Fruit fly (Drosophila melanogaster) whole organism, embryonic: ENCODE results near the gene Taf6.

Experiments
- Bdp1 ChIP-seq: fragments of 200-800 bp; sonication (Bioruptor generic); optimal IDR thresholded peaks from 3 replicates; lab custom pipeline; 2016; ENCODE audit warnings: missing biosample characterization, missing genetic modification characterization
- Bgb ChIP-seq: fragments of 200-800 bp; sonication (Bioruptor generic); IDR thresholded peaks from 2 replicates; pipeline ENCODE4 v1.3.6; 2022; ENCODE audit warnings: missing biosample characterization, missing genetic modification characterization; ENCODE audit not compliant: partially characterized antibody
- CG10209 ChIP-seq: fragments of 200-800 bp; sonication (Bioruptor generic); optimal IDR thresholded peaks from 3 replicates; lab custom pipeline; 2017; ENCODE audit warnings: missing biosample characterization, mild to moderate bottlenecking, missing genetic modification characterization, missing genetic modification reagents
- CG10543 ChIP-seq: fragments of 200-800 bp; sonication (Bioruptor generic); optimal IDR thresholded peaks from 3 replicates; lab custom pipeline; 2017; ENCODE audit warnings: missing biosample characterization, mild to moderate bottlenecking, missing genetic modification characterization, moderate library complexity
- CG10565 ChIP-seq: fragments of 200-800 bp; sonication (Bioruptor generic); optimal IDR thresholded peaks from 3 replicates; lab custom pipeline; 2016; ENCODE audit warnings: missing biosample characterization, mild to moderate bottlenecking, missing genetic modification characterization
- CG11247 ChIP-seq: fragments of 200-800 bp; sonication (Bioruptor generic); IDR thresholded peaks from 2 replicates; pipeline ENCODE4 v1.3.6; 2022; ENCODE audit warnings: missing biosample characterization, missing genetic modification characterization
- CG11696 ChIP-seq: fragments of 200-800 bp; sonication (Bioruptor generic); IDR thresholded peaks from 2 replicates; pipeline ENCODE4 v1.3.6; 2022; ENCODE audit warnings: missing biosample characterization, missing genetic modification characterization
- CG12744 ChIP-seq: fragments of 200-800 bp; sonication (Bioruptor generic); optimal IDR thresholded peaks from 2 replicates; lab custom pipeline; 2016; ENCODE audit warnings: missing biosample characterization, missing genetic modification characterization
- CG1647 ChIP-seq: fragments of 200-800 bp; sonication (Bioruptor generic); optimal IDR thresholded peaks from 3 replicates; lab custom pipeline; 2016; ENCODE audit warnings: missing biosample characterization, missing genetic modification characterization
- CG16813 ChIP-seq: fragments of 200-800 bp; sonication (Bioruptor generic); IDR thresholded peaks from 3 replicates; pipeline ENCODE4 v1.3.6; 2022; ENCODE audit warnings: missing biosample characterization, missing genetic modification characterization; ENCODE audit not compliant: partially characterized antibody
- CG17568 ChIP-seq: fragments of 200-800 bp; sonication (Bioruptor generic); optimal IDR thresholded peaks from 2 replicates; lab custom pipeline; 2018; ENCODE audit warnings: missing biosample characterization, mild to moderate bottlenecking, missing genetic modification characterization, moderate library complexity
- CG2199 ChIP-seq: fragments of 200-800 bp; sonication (Bioruptor generic); IDR thresholded peaks from 3 replicates; pipeline ENCODE4 v1.3.6; 2022; ENCODE audit warnings: missing biosample characterization, missing genetic modification characterization
- CG30431 ChIP-seq: fragments of 200-800 bp; sonication (Bioruptor generic); optimal IDR thresholded peaks from 2 replicates; lab custom pipeline; 2017; ENCODE audit warnings: missing biosample characterization, missing genetic modification characterization
- CG4282 ChIP-seq: fragments of 200-800 bp; sonication (Bioruptor generic); optimal IDR thresholded peaks from 2 replicates; lab custom pipeline; 2016; ENCODE audit warnings: missing biosample characterization, missing genetic modification characterization
- CG4730 ChIP-seq: fragments of 200-800 bp; sonication (Bioruptor generic); IDR thresholded peaks from 2 replicates; pipeline ENCODE4 v1.3.6; 2022; ENCODE audit warnings: missing biosample characterization, missing genetic modification characterization
- CG6254 ChIP-seq: fragments of 200-800 bp; sonication (Bioruptor generic); optimal IDR thresholded peaks from 3 replicates; lab custom pipeline; 2017; ENCODE audit warnings: mild to moderate bottlenecking, missing biosample characterization, missing genetic modification reagents, missing genetic modification characterization
- CG6272 ChIP-seq: fragments of 200-800 bp; sonication (Bioruptor generic); IDR thresholded peaks from 2 replicates; pipeline ENCODE4 v1.3.6; 2022; ENCODE audit warnings: missing biosample characterization, missing genetic modification characterization
- CG8765 ChIP-seq: fragments of 200-800 bp; sonication (Bioruptor generic); IDR thresholded peaks from 2 replicates; pipeline ENCODE4 v1.3.6; 2022; ENCODE audit warnings: missing biosample characterization, missing genetic modification characterization
- CkIIα-i1 ChIP-seq: fragments of 200-800 bp; sonication (Bioruptor generic); IDR thresholded peaks from 2 replicates; pipeline ENCODE4 v1.3.6; 2022; ENCODE audit warnings: missing biosample characterization, missing genetic modification characterization
- CoRest ChIP-seq: fragments of 200-800 bp; sonication (Bioruptor generic); optimal IDR thresholded peaks from 3 replicates; lab custom pipeline; 2018; ENCODE audit warnings: missing biosample characterization, mild to moderate bottlenecking, missing genetic modification characterization, moderate library complexity
- CrebB ChIP-seq: fragments of 200-800 bp; sonication (Bioruptor generic); optimal IDR thresholded peaks from 3 replicates; lab custom pipeline; 2018; ENCODE audit warnings: missing biosample characterization, mild to moderate bottlenecking, missing genetic modification characterization
- Dip2 ChIP-seq: fragments of 200-800 bp; sonication (Bioruptor generic); IDR thresholded peaks from 2 replicates; pipeline ENCODE4 v1.3.6; 2022; ENCODE audit warnings: missing biosample characterization, missing genetic modification characterization
- Dref ChIP-seq: fragments of 200-800 bp; sonication (Bioruptor generic); IDR thresholded peaks from 2 replicates; pipeline ENCODE4 v1.3.6; 2022; ENCODE audit warnings: missing biosample characterization, missing genetic modification characterization
- Hsf ChIP-seq: fragments of 200-800 bp; sonication (Bioruptor generic); optimal IDR thresholded peaks from 3 replicates; lab custom pipeline; 2016; ENCODE audit warnings: missing biosample characterization, missing genetic modification characterization
- Jarid2 ChIP-seq: fragments of 200-800 bp; sonication (Bioruptor generic); optimal IDR thresholded peaks from 3 replicates; lab custom pipeline; 2017; ENCODE audit warnings: mild to moderate bottlenecking, missing biosample characterization, missing genetic modification reagents, missing genetic modification characterization
- Lpt ChIP-seq: fragments of >200 bp; optimal IDR thresholded peaks from 2 replicates; lab custom pipeline; 2018; ENCODE audit warnings: missing biosample characterization, missing genetic modification characterization
- Mad ChIP-seq: fragments of 200-800 bp; sonication (Bioruptor generic); optimal IDR thresholded peaks from 2 replicates; lab custom pipeline; 2016; ENCODE audit warnings: missing biosample characterization, missing genetic modification characterization
- PHDP ChIP-seq: fragments of 200-800 bp; sonication (Bioruptor generic); optimal IDR thresholded peaks from 3 replicates; lab custom pipeline; 2018; ENCODE audit warnings: missing biosample characterization, mild to moderate bottlenecking, missing genetic modification characterization, moderate library complexity
- Spps ChIP-seq: fragments of 200-800 bp; sonication (Bioruptor generic); optimal IDR thresholded peaks from 2 replicates; lab custom pipeline; 2018; ENCODE audit warnings: missing biosample characterization, mild to moderate bottlenecking, missing genetic modification characterization
- Stat92E ChIP-seq, 3 experiments: fragments of >200 bp in 2 of 3; fragments of 200-800 bp in 1 of 3; sonication (Bioruptor generic) in 1 of 3; optimal IDR thresholded peaks; 2 replicates each; lab custom pipeline; 2017 to 2019; ENCODE audit warnings: missing biosample characterization in 3 of 3, missing genetic modification characterization in 3 of 3, mild to moderate bottlenecking in 1 of 3, moderate library complexity in 1 of 3
- Taf1 ChIP-seq: fragments of 200-800 bp; sonication (Bioruptor generic); IDR thresholded peaks from 2 replicates; pipeline ENCODE4 v1.3.6; 2022; ENCODE audit warnings: missing biosample characterization, missing genetic modification characterization
- ara ChIP-seq: fragments of 200-800 bp; sonication (Bioruptor generic); IDR thresholded peaks from 2 replicates; pipeline ENCODE4 v1.3.6; 2022; ENCODE audit warnings: missing biosample characterization, missing genetic modification characterization
- bab2 ChIP-seq: fragments of 200-800 bp; sonication (Bioruptor generic); optimal IDR thresholded peaks from 2 replicates; lab custom pipeline; 2016; ENCODE audit warnings: missing biosample characterization, missing genetic modification characterization
- btn ChIP-seq: fragments of 200-800 bp; sonication (Bioruptor generic); optimal IDR thresholded peaks from 2 replicates; lab custom pipeline; 2016; ENCODE audit warnings: missing biosample characterization, missing genetic modification characterization
- croc ChIP-seq: fragments of 200-800 bp; sonication (Bioruptor generic); conservative IDR thresholded peaks from 3 replicates; pipeline ENCODE4 v1.3.6; 2022; ENCODE audit warnings: missing biosample characterization, missing genetic modification characterization
- da ChIP-seq: fragments of 200-800 bp; sonication (Bioruptor generic); optimal IDR thresholded peaks from 2 replicates; lab custom pipeline; 2016; ENCODE audit warnings: missing biosample characterization, missing genetic modification characterization
- dimm ChIP-seq: fragments of 200-800 bp; sonication (Bioruptor generic); IDR thresholded peaks from 2 replicates; pipeline ENCODE4 v1.3.6; 2022; ENCODE audit warnings: missing biosample characterization, missing genetic modification characterization
- dmrt99B ChIP-seq: fragments of 200-800 bp; sonication (Bioruptor generic); optimal IDR thresholded peaks from 2 replicates; lab custom pipeline; 2018; ENCODE audit warnings: missing biosample characterization, mild to moderate bottlenecking, missing genetic modification characterization, moderate library complexity
- ems ChIP-seq: fragments of 200-800 bp; sonication (Bioruptor generic); optimal IDR thresholded peaks from 3 replicates; lab custom pipeline; 2016; ENCODE audit warnings: missing biosample characterization, missing genetic modification characterization
- ftz-f1 ChIP-seq: fragments of 200-800 bp; sonication (Bioruptor generic); optimal IDR thresholded peaks from 2 replicates; lab custom pipeline; 2016; ENCODE audit warnings: missing biosample characterization, missing genetic modification characterization
- jigr1 ChIP-seq: fragments of 200-800 bp; sonication (Bioruptor generic); IDR thresholded peaks from 3 replicates; pipeline ENCODE4 v1.3.6; 2022; ENCODE audit warnings: missing biosample characterization, missing genetic modification characterization
- kah ChIP-seq: fragments of 200-800 bp; sonication (Bioruptor generic); optimal IDR thresholded peaks from 2 replicates; lab custom pipeline; 2018; ENCODE audit warnings: missing biosample characterization, mild to moderate bottlenecking, missing genetic modification characterization
- kay ChIP-seq: fragments of 200-800 bp; sonication (Bioruptor generic); optimal IDR thresholded peaks from 2 replicates; lab custom pipeline; 2016; ENCODE audit warnings: missing biosample characterization, missing genetic modification characterization
- nerfin-1 ChIP-seq: fragments of 200-800 bp; sonication (Bioruptor generic); optimal IDR thresholded peaks from 3 replicates; lab custom pipeline; 2019; ENCODE audit warnings: missing biosample characterization, mild to moderate bottlenecking, missing genetic modification characterization, moderate library complexity
- nerfin-2 ChIP-seq: fragments of 200-800 bp; sonication (Bioruptor generic); IDR thresholded peaks from 2 replicates; pipeline ENCODE4 v1.3.6; 2022; ENCODE audit warnings: missing biosample characterization, missing genetic modification characterization; ENCODE audit not compliant: partially characterized antibody
- pita ChIP-seq: fragments of 200-800 bp; sonication (Bioruptor generic); optimal IDR thresholded peaks from 2 replicates; lab custom pipeline; 2017; ENCODE audit warnings: missing biosample characterization, mild to moderate bottlenecking, missing genetic modification characterization
- ranshi ChIP-seq: fragments of 200-800 bp; sonication (Bioruptor generic); IDR thresholded peaks from 2 replicates; pipeline ENCODE4 v1.3.6; 2022; ENCODE audit warnings: missing biosample characterization, missing genetic modification characterization
- repo ChIP-seq: fragments of 200-800 bp; sonication (Bioruptor generic); optimal IDR thresholded peaks from 2 replicates; lab custom pipeline; 2016; ENCODE audit warnings: missing biosample characterization, missing genetic modification characterization
- sc ChIP-seq, 3 experiments: fragments of >200 bp in 2 of 3; fragments of 200-800 bp in 1 of 3; sonication (Bioruptor generic) in 1 of 3; optimal IDR thresholded peaks; 2 replicates in 2 of 3; 3 replicates in 1 of 3; lab custom pipeline; 2017; ENCODE audit warnings: mild to moderate bottlenecking in 1 of 3, missing biosample characterization in 1 of 3, missing genetic modification characterization in 1 of 3, missing genetic modification reagents in 1 of 3
- tin ChIP-seq: fragments of 200-800 bp; sonication (Bioruptor generic); optimal IDR thresholded peaks from 3 replicates; lab custom pipeline; 2016; ENCODE audit warnings: missing biosample characterization, missing genetic modification characterization

The Taf6 gene

dm6 chr3L:19585979-19586378 is 12.9 kb upstream of the Taf6 start, which contains the start of the genes CG9231 and CG9330 (continued):
- TF ChIP-seq Lpt (no peak), CG10543 (peak; percentile 22), CG17568 (peak; percentile 8), ems (GFP tag; lab: Kevin White, UChicago) (peak; percentile 9), Dref (GFP tag; lab: Robert Waterston, UW) (no peak), croc (GFP tag; lab: Robert Waterston, UW) (no peak), kay (no peak), CG6272 (no peak), jigr1 (GFP tag; lab: Robert Waterston, UW) (no peak), Stat92E (GFP tag; optimal IDR thresholded peaks at IDR 0.05; lab: Kevin White, UChicago) (peak in 1 of 3 experiments; percentile 42), CoRest (tag; lab: Kevin White, UChicago) (peak; percentile 36), dimm (GFP tag; lab: Robert Waterston, UW) (no peak), CG2199 (GFP tag; lab: Robert Waterston, UW) (no peak), sc (optimal IDR thresholded peaks at IDR 0.05; lab: Kevin White, UChicago) (no peak), sc (GFP tag; optimal IDR thresholded peaks at IDR 0.05; lab: Kevin White, UChicago) (no peak), btn (GFP tag; lab: Kevin White, UChicago) (no peak), dmrt99B (tag; lab: Kevin White, UChicago) (no peak), repo (GFP tag; lab: Kevin White, UChicago) (no peak), pita (GFP tag; lab: Kevin White, UChicago) (no peak), CrebB (tag; lab: Kevin White, UChicago) (no peak), kah (GFP tag; lab: Kevin White, UChicago) (no peak)
- TF ChIP-seq, all 482 proteins: peak for 131

- TF ChIP-seq CG4730 (GFP tag; lab: Robert Waterston, UW) (peak; percentile 100), CG16813 (no peak), CG30431 (GFP tag; lab: Kevin White, UChicago) (peak; percentile 100), bab2 (GFP tag; lab: Kevin White, UChicago) (peak; percentile 100), CG12744 (peak; percentile 100), CkIIα-i1 (GFP tag; lab: Robert Waterston, UW) (peak; percentile 100), Mad (GFP tag; lab: Kevin White, UChicago) (peak; percentile 100), CG1647 (GFP tag; lab: Kevin White, UChicago) (peak; percentile 100), Jarid2 (peak; percentile 99), da (GFP tag; lab: Kevin White, UChicago) (peak; percentile 100), nerfin-2 (GFP tag; lab: Robert Waterston, UW) (peak; percentile 54; the same call in 1 of the 2 replicates), CG11247 (GFP tag; lab: Robert Waterston, UW) (peak; percentile 100), PHDP (tag; lab: Kevin White, UChicago) (peak; percentile 100), Hsf (GFP tag; lab: Kevin White, UChicago) (peak; percentile 100), Bgb (GFP tag; lab: Robert Waterston, UW) (no peak), ftz-f1 (GFP tag; lab: Kevin White, UChicago) (peak; percentile 98), ara (GFP tag; lab: Robert Waterston, UW) (peak; percentile 100), Spps (tag; lab: Kevin White, UChicago) (peak; percentile 100), CG11696 (GFP tag; lab: Robert Waterston, UW) (peak; percentile 99), Taf1 (GFP tag; lab: Robert Waterston, UW) (peak; percentile 100), Bdp1 (GFP tag; lab: Kevin White, UChicago) (peak; percentile 98), nerfin-1 (tag; lab: Kevin White, UChicago) (peak; percentile 100), tin (GFP tag; lab: Kevin White, UChicago) (peak; percentile 100), CG4282 (peak; percentile 100), CG6254 (peak; percentile 99), ranshi (GFP tag; lab: Robert Waterston, UW) (peak; percentile 100), CG10209 (GFP tag; lab: Kevin White, UChicago) (peak; percentile 100), Dip2 (GFP tag; lab: Robert Waterston, UW) (peak; percentile 87), CG8765 (peak; percentile 100), CG10565 (GFP tag; lab: Kevin White, UChicago) (peak; percentile 100), repo (GFP tag; lab: Kevin White, UChicago) (peak; percentile 100)
Observed at dm6 chr3L:19590422-19590821, 8.5 kb upstream of the Taf6 start, which contains the start of gene CG14100. Gene CG14100 (minus strand): TSS chr3L:19590524.
